Fruit fly (Drosophila melanogaster): ENCODE data around the gene CG10654.

CG10654 gene

DNA sequence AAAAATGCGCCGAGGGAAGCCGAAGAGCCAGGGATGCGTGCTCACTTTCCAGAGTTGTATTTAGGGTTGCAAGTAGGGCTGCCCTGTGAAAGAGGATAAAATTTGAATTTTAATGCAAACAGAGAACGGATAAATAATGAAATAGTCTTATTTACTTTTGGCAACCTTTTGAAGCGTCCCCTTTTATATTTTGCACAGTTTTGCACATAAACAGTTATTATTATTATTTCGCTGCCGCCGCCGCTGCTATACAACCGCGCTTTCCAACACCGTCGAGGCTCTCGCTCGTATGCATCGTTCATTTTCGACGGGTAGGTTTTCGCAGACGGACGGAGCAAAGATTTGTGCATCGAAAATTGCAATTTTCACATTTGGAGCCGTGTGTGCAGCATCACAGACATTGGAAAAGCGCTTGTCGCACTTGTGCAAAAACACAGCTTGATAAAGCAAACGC is 7.1 kb upstream of the CG10654 start, which contains the start of the genes sti and tral (continued):
- TF ChIP-seq Gug (GFP tag; IDR thresholded peaks at IDR 0.05) (peak; percentile 91), sug (tag; optimal IDR thresholded peaks at IDR 0.05) (peak; percentile 91), gce (GFP tag; IDR thresholded peaks at IDR 0.05) (0 out of 3 replicates have a peak, but pooled peaks have one; percentile 24), inv (GFP tag; IDR thresholded peaks at IDR 0.05; ENCODE audit: partially characterized antibody) (no peak), CG15269 (tag; optimal IDR thresholded peaks at IDR 0.05) (peak; percentile 80), danr (GFP tag; IDR thresholded peaks at IDR 0.05) (peak; percentile 66; the same call in 1 of the 2 replicates), CG10431 (GFP tag; optimal IDR thresholded peaks at IDR 0.05) (peak; percentile 67), Dfd (GFP tag; optimal IDR thresholded peaks at IDR 0.05) (no peak), Side (GFP tag; optimal IDR thresholded peaks at IDR 0.05) (peak; percentile 94), ro (GFP tag; IDR thresholded peaks at IDR 0.05) (peak; percentile 57; the same call in 1 of the 2 replicates), CG8944 (GFP tag; optimal IDR thresholded peaks at IDR 0.05) (peak; percentile 95), HmgZ (tag; optimal IDR thresholded peaks at IDR 0.05) (peak; percentile 95), CG30431 (GFP tag; optimal IDR thresholded peaks at IDR 0.05) (peak; percentile 83), CG6854 (GFP tag; optimal IDR thresholded peaks at IDR 0.05) (peak; percentile 58), mld (GFP tag; IDR thresholded peaks at IDR 0.05; ENCODE audit: partially characterized antibody) (no peak), CG9817 (tag; optimal IDR thresholded peaks at IDR 0.05) (peak; percentile 92), CG12299 (tag; optimal IDR thresholded peaks at IDR 0.05) (peak; percentile 68), hth (optimal IDR thresholded peaks at IDR 0.05) (no peak), cwo (GFP tag; optimal IDR thresholded peaks at IDR 0.05) (peak; percentile 77), Tbp (GFP tag; optimal IDR thresholded peaks at IDR 0.05) (peak; percentile 67), Sin3A (optimal IDR thresholded peaks at IDR 0.05) (peak; percentile 97), Oaz (GFP tag; IDR thresholded peaks at IDR 0.05) (peak; percentile 73), CG8290 (GFP tag; optimal IDR thresholded peaks at IDR 0.05) (peak; percentile 84), CG8290 (tag; optimal IDR thresholded peaks at IDR 0.05) (peak; percentile 54 to 75), CG17568 (GFP tag; optimal IDR thresholded peaks at IDR 0.05) (no peak), BEAF-32 (GFP tag; optimal IDR thresholded peaks at IDR 0.05) (peak; percentile 58), Camta (GFP tag; optimal IDR thresholded peaks at IDR 0.05) (peak; percentile 91), CG5245 (GFP tag; optimal IDR thresholded peaks at IDR 0.05) (peak; percentile 86), CG6175 (GFP tag; IDR thresholded peaks at IDR 0.05) (peak; percentile 78), ham (GFP tag; IDR thresholded peaks at IDR 0.05) (peak; percentile 52; the same call in 1 of the 2 replicates), chm (GFP tag; IDR thresholded peaks at IDR 0.05) (peak; percentile 54; the same call in 1 of the 2 replicates), CG17328 (GFP tag; IDR thresholded peaks at IDR 0.05) (peak; percentile 68), NfI (GFP tag; optimal IDR thresholded peaks at IDR 0.05) (peak; percentile 91), unpg (GFP tag; optimal IDR thresholded peaks at IDR 0.05) (peak; percentile 81), CG9437 (GFP tag; optimal IDR thresholded peaks at IDR 0.05) (peak; percentile 61), kah (GFP tag; optimal IDR thresholded peaks at IDR 0.05) (peak; percentile 36), MESR4 (GFP tag; optimal IDR thresholded peaks at IDR 0.05) (peak; percentile 86), gro (GFP tag; optimal IDR thresholded peaks at IDR 0.05) (peak; percentile 95), Jarid2 (GFP tag; optimal IDR thresholded peaks at IDR 0.05) (peak; percentile 44), CG31388 (GFP tag; optimal IDR thresholded peaks at IDR 0.05) (peak; percentile 86), Hmx (GFP tag; optimal IDR thresholded peaks at IDR 0.05) (peak; percentile 55), Pdp1 (GFP tag; optimal IDR thresholded peaks at IDR 0.05) (peak; percentile 84 to 95), Dip2 (GFP tag; IDR thresholded peaks at IDR 0.05) (no peak), Sry-β (GFP tag; optimal IDR thresholded peaks at IDR 0.05) (peak; percentile 0), z (GFP tag; IDR thresholded peaks at IDR 0.05) (no peak), CG6765 (GFP tag; optimal IDR thresholded peaks at IDR 0.05) (peak; percentile 70), CG8478 (optimal IDR thresholded peaks at IDR 0.05) (no peak), Hr51 (GFP tag; optimal IDR thresholded peaks at IDR 0.05) (peak; percentile 79 to 96), gcm2 (GFP tag; optimal IDR thresholded peaks at IDR 0.05) (peak; percentile 82), Doc3 (GFP tag; IDR thresholded peaks at IDR 0.05; ENCODE audit: partially characterized antibody) (no peak), sd (tag; optimal IDR thresholded peaks at IDR 0.05) (no peak)
